Fruit fly (Drosophila melanogaster) whole organism, embryonic: ENCODE measurements around the gene CG13250.

Experiments used
- Abd-B ChIP-seq: fragments of 200-800 bp; sonication (Bioruptor generic); optimal IDR thresholded peaks from 2 replicates; lab custom pipeline; 2018; ENCODE audit warnings: missing biosample characterization, mild to moderate bottlenecking, missing genetic modification characterization, moderate library complexity
- Bgb ChIP-seq: fragments of 200-800 bp; sonication (Bioruptor generic); IDR thresholded peaks from 2 replicates; pipeline ENCODE4 v1.3.6; 2022; ENCODE audit warnings: missing biosample characterization, missing genetic modification characterization; ENCODE audit not compliant: partially characterized antibody
- BtbVII ChIP-seq: fragments of 200-800 bp; sonication (Bioruptor generic); optimal IDR thresholded peaks from 3 replicates; lab custom pipeline; 2017; ENCODE audit warnings: missing biosample characterization, mild to moderate bottlenecking, missing genetic modification characterization
- CG10321 ChIP-seq: fragments of 200-800 bp; sonication (Bioruptor generic); IDR thresholded peaks from 2 replicates; pipeline ENCODE4 v1.3.6; 2022; ENCODE audit warnings: missing biosample characterization, missing genetic modification characterization
- CG10959 ChIP-seq: fragments of 200-800 bp; sonication (Bioruptor generic); IDR thresholded peaks from 2 replicates; pipeline ENCODE4 v1.3.6; 2022; ENCODE audit warnings: missing biosample characterization, missing genetic modification characterization
- CG13296 ChIP-seq: fragments of 200-800 bp; sonication (Bioruptor generic); optimal IDR thresholded peaks from 3 replicates; lab custom pipeline; 2018; ENCODE audit warnings: missing biosample characterization, mild to moderate bottlenecking, missing genetic modification characterization
- CG14050 ChIP-seq: fragments of 200-800 bp; sonication (Bioruptor generic); IDR thresholded peaks from 3 replicates; pipeline ENCODE4 v1.3.6; 2022; ENCODE audit warnings: missing biosample characterization, missing genetic modification characterization
- CG15011 ChIP-seq: fragments of 200-800 bp; sonication (Bioruptor generic); optimal IDR thresholded peaks from 3 replicates; lab custom pipeline; 2018; ENCODE audit warnings: missing biosample characterization, mild to moderate bottlenecking, missing genetic modification characterization
- CG1647 ChIP-seq: fragments of 200-800 bp; sonication (Bioruptor generic); optimal IDR thresholded peaks from 3 replicates; lab custom pipeline; 2016; ENCODE audit warnings: missing biosample characterization, missing genetic modification characterization
- CG2712 ChIP-seq: fragments of 200-800 bp; optimal IDR thresholded peaks from 3 replicates; lab custom pipeline; 2019; ENCODE audit warnings: missing biosample characterization, mild to moderate bottlenecking, missing genetic modification characterization, moderate library complexity
- CG30403 ChIP-seq: fragments of 200-800 bp; sonication (Bioruptor generic); optimal IDR thresholded peaks from 3 replicates; lab custom pipeline; 2016; ENCODE audit warnings: missing biosample characterization, missing genetic modification characterization
- CG31441 ChIP-seq: fragments of 200-800 bp; sonication (Bioruptor generic); IDR thresholded peaks from 2 replicates; pipeline ENCODE4 v1.3.6; 2022; ENCODE audit warnings: missing biosample characterization, missing genetic modification characterization
- CG6254 ChIP-seq: fragments of 200-800 bp; sonication (Bioruptor generic); optimal IDR thresholded peaks from 3 replicates; lab custom pipeline; 2017; ENCODE audit warnings: mild to moderate bottlenecking, missing biosample characterization, missing genetic modification reagents, missing genetic modification characterization
- CG6654 ChIP-seq: fragments of 200-800 bp; sonication (Bioruptor generic); optimal IDR thresholded peaks from 2 replicates; lab custom pipeline; 2017; ENCODE audit warnings: missing biosample characterization, mild to moderate bottlenecking, missing genetic modification characterization
- CG7745 ChIP-seq: fragments of 200-800 bp; sonication (Bioruptor generic); optimal IDR thresholded peaks from 2 replicates; lab custom pipeline; 2018; ENCODE audit warnings: missing biosample characterization, mild to moderate bottlenecking, missing genetic modification characterization, moderate library complexity
- CG8359 ChIP-seq: fragments of 200-800 bp; sonication (Bioruptor generic); optimal IDR thresholded peaks from 2 replicates; lab custom pipeline; 2017; ENCODE audit warnings: missing biosample characterization, mild to moderate bottlenecking, missing genetic modification characterization, borderline replicate concordance
- CG8924 ChIP-seq: fragments of 200-800 bp; optimal IDR thresholded peaks from 3 replicates; lab custom pipeline; 2019; ENCODE audit warnings: missing biosample characterization, mild to moderate bottlenecking, missing genetic modification characterization, moderate library complexity
- CG9727 ChIP-seq: fragments of 200-800 bp; sonication (Bioruptor generic); optimal IDR thresholded peaks from 3 replicates; lab custom pipeline; 2017; ENCODE audit warnings: missing biosample characterization, mild to moderate bottlenecking, missing genetic modification characterization
- CTCF ChIP-seq: fragments of 200-800 bp; sonication (Bioruptor generic); optimal IDR thresholded peaks from 2 replicates; lab custom pipeline; 2017; ENCODE audit warnings: missing biosample characterization, mild to moderate bottlenecking, missing genetic modification characterization, moderate library complexity
- E2f1 ChIP-seq: fragments of 200-800 bp; sonication (Bioruptor generic); IDR thresholded peaks from 2 replicates; pipeline ENCODE4 v1.3.6; 2022; ENCODE audit warnings: missing biosample characterization, missing genetic modification characterization
- Gug ChIP-seq: fragments of 200-800 bp; sonication (Bioruptor generic); IDR thresholded peaks from 4 replicates; pipeline ENCODE4 v1.3.6; 2022; ENCODE audit warnings: missing biosample characterization, missing genetic modification characterization
- Hr3 ChIP-seq: fragments of 200-800 bp; sonication (Bioruptor generic); optimal IDR thresholded peaks from 3 replicates; lab custom pipeline; 2016; ENCODE audit warnings: missing biosample characterization, missing genetic modification characterization
- Lhr ChIP-seq: fragments of 200-800 bp; sonication (Bioruptor generic); optimal IDR thresholded peaks from 3 replicates; lab custom pipeline; 2017; ENCODE audit warnings: mild to moderate bottlenecking, missing biosample characterization, missing genetic modification reagents, missing genetic modification characterization
- MTF-1 ChIP-seq: fragments of 200-800 bp; sonication (Bioruptor generic); optimal IDR thresholded peaks from 2 replicates; lab custom pipeline; 2018; ENCODE audit warnings: missing biosample characterization, mild to moderate bottlenecking, missing genetic modification characterization, borderline replicate concordance
- NK7.1 ChIP-seq: fragments of 200-800 bp; sonication (Bioruptor generic); optimal IDR thresholded peaks from 3 replicates; lab custom pipeline; 2016; ENCODE audit warnings: missing biosample characterization, missing genetic modification characterization
- Pdp1 ChIP-seq, 2 experiments: fragments of 200-800 bp; sonication (Bioruptor generic); optimal IDR thresholded peaks; 3 replicates each; lab custom pipeline; 2016; ENCODE audit warnings: missing biosample characterization in 2 of 2, missing genetic modification characterization in 2 of 2, mild to moderate bottlenecking in 1 of 2, moderate library complexity in 1 of 2
- ase ChIP-seq: fragments of 200-800 bp; sonication (Bioruptor generic); IDR thresholded peaks from 3 replicates; pipeline ENCODE4 v1.3.6; 2022; ENCODE audit warnings: missing biosample characterization, missing genetic modification characterization
- bbx ChIP-seq: fragments of 200-800 bp; sonication (Bioruptor generic); IDR thresholded peaks from 2 replicates; pipeline ENCODE4 v1.3.6; 2022; ENCODE audit warnings: missing biosample characterization, missing genetic modification characterization; ENCODE audit not compliant: partially characterized antibody
- bowl ChIP-seq: fragments of 200-800 bp; sonication (Bioruptor generic); IDR thresholded peaks from 2 replicates; pipeline ENCODE4 v1.3.6; 2022; ENCODE audit warnings: missing biosample characterization, missing genetic modification characterization
- crc ChIP-seq: fragments of 200-800 bp; sonication (Bioruptor generic); optimal IDR thresholded peaks from 2 replicates; lab custom pipeline; 2016; ENCODE audit warnings: missing biosample characterization, missing genetic modification characterization
- dan ChIP-seq: fragments of 200-800 bp; sonication (Bioruptor generic); IDR thresholded peaks from 2 replicates; pipeline ENCODE4 v1.3.6; 2022; ENCODE audit warnings: missing biosample characterization, missing genetic modification characterization
- dmrt99B ChIP-seq: fragments of 200-800 bp; sonication (Bioruptor generic); optimal IDR thresholded peaks from 2 replicates; lab custom pipeline; 2018; ENCODE audit warnings: missing biosample characterization, mild to moderate bottlenecking, missing genetic modification characterization, moderate library complexity
- dpn ChIP-seq, 2 experiments: fragments of 200-800 bp; sonication (Bioruptor generic); optimal IDR thresholded peaks; 3 replicates each; lab custom pipeline; 2016; ENCODE audit warnings: missing biosample characterization in 2 of 2, missing genetic modification characterization in 2 of 2
- dysf ChIP-seq: fragments of 200-800 bp; sonication (Bioruptor generic); IDR thresholded peaks from 3 replicates; pipeline ENCODE4 v1.3.6; 2022; ENCODE audit warnings: missing biosample characterization, missing genetic modification characterization
- fd3F ChIP-seq: fragments of 200-800 bp; sonication (Bioruptor generic); optimal IDR thresholded peaks from 2 replicates; lab custom pipeline; 2018; ENCODE audit warnings: missing biosample characterization, mild to moderate bottlenecking, missing genetic modification characterization, moderate library complexity
- ftz-f1 ChIP-seq: fragments of 200-800 bp; sonication (Bioruptor generic); optimal IDR thresholded peaks from 2 replicates; lab custom pipeline; 2016; ENCODE audit warnings: missing biosample characterization, missing genetic modification characterization
- grn ChIP-seq: fragments of 200-800 bp; sonication (Bioruptor generic); optimal IDR thresholded peaks from 3 replicates; lab custom pipeline; 2017; ENCODE audit warnings: missing biosample characterization, missing genetic modification characterization
- gsb-n ChIP-seq: fragments of 200-800 bp; sonication (Bioruptor generic); optimal IDR thresholded peaks from 3 replicates; lab custom pipeline; 2018; ENCODE audit warnings: missing biosample characterization, mild to moderate bottlenecking, missing genetic modification characterization
- lab ChIP-seq: fragments of 200-800 bp; sonication (Bioruptor generic); optimal IDR thresholded peaks from 3 replicates; lab custom pipeline; 2017; ENCODE audit warnings: missing biosample characterization, missing genetic modification characterization, mild to moderate bottlenecking, moderate library complexity, missing genetic modification reagents
- lola ChIP-seq, 3 experiments: fragments of >200 bp in 2 of 3; fragments of 200-800 bp in 1 of 3; sonication (Bioruptor generic) in 1 of 3; optimal IDR thresholded peaks; 2 replicates each; lab custom pipeline; 2017 to 2019; ENCODE audit warnings: missing biosample characterization in 3 of 3, missing genetic modification characterization in 3 of 3, mild to moderate bottlenecking in 1 of 3, moderate library complexity in 1 of 3
- oc ChIP-seq: fragments of 200-800 bp; sonication (Bioruptor generic); optimal IDR thresholded peaks from 2 replicates; lab custom pipeline; 2018; ENCODE audit warnings: missing biosample characterization, mild to moderate bottlenecking, missing genetic modification characterization, moderate library complexity
- peb ChIP-seq: fragments of 200-800 bp; sonication (Bioruptor generic); IDR thresholded peaks from 2 replicates; pipeline ENCODE4 v1.3.6; 2022; ENCODE audit warnings: missing biosample characterization, missing genetic modification characterization
- prd ChIP-seq, 3 experiments: fragments of >200 bp in 2 of 3; fragments of 200-800 bp in 1 of 3; sonication (Bioruptor generic) in 1 of 3; optimal IDR thresholded peaks in 2 of 3; IDR thresholded peaks in 1 of 3; 2 replicates in 2 of 3; 3 replicates in 1 of 3; pipeline versions ENCODE4 v1.3.6 to Lab custom; 2017 to 2022; ENCODE audit warnings: missing biosample characterization in 1 of 3, missing genetic modification characterization in 1 of 3
- so ChIP-seq: fragments of 200-800 bp; sonication (Bioruptor generic); IDR thresholded peaks from 3 replicates; pipeline ENCODE4 v1.3.6; 2022; ENCODE audit warnings: missing biosample characterization, missing genetic modification characterization
- tin ChIP-seq: fragments of 200-800 bp; sonication (Bioruptor generic); optimal IDR thresholded peaks from 3 replicates; lab custom pipeline; 2016; ENCODE audit warnings: missing biosample characterization, missing genetic modification characterization
- trh ChIP-seq: fragments of 200-800 bp; sonication (Bioruptor generic); optimal IDR thresholded peaks from 2 replicates; lab custom pipeline; 2016; ENCODE audit warnings: missing biosample characterization, missing genetic modification characterization
- wek ChIP-seq: fragments of 200-800 bp; sonication (Bioruptor generic); optimal IDR thresholded peaks from 3 replicates; lab custom pipeline; 2018; ENCODE audit warnings: missing biosample characterization, mild to moderate bottlenecking, missing genetic modification characterization, moderate library complexity
- zf30C ChIP-seq: fragments of 200-800 bp; sonication (Bioruptor generic); optimal IDR thresholded peaks from 3 replicates; lab custom pipeline; 2018; ENCODE audit warnings: missing biosample characterization, mild to moderate bottlenecking, missing genetic modification characterization

Gene CG13250

dm6 chr3L:20516519-20517178 lies 16.9 kb upstream of the CG13250 start (continued):
- TF ChIP-seq lab (GFP tag; lab: Kevin White, UChicago) (peak; percentile 31), Bgb (GFP tag; lab: Robert Waterston, UW) (peak; percentile 68), oc (tag; lab: Kevin White, UChicago) (no peak), CG7745 (tag; lab: Kevin White, UChicago) (peak; percentile 53), crc (no peak), CG9727 (GFP tag; lab: Kevin White, UChicago) (no peak), ftz-f1 (GFP tag; lab: Kevin White, UChicago) (no peak), so (GFP tag; lab: Robert Waterston, UW) (0 out of 3 replicates have a peak, but pooled peaks have one; percentile 6), CG31441 (GFP tag; lab: Robert Waterston, UW) (peak; percentile 74), Pdp1 (GFP tag; optimal IDR thresholded peaks at IDR 0.05; lab: Kevin White, UChicago) (peak in 1 of 2 experiments; percentile 14), bbx (GFP tag; lab: Robert Waterston, UW) (0 out of 2 replicates have a peak, but pooled peaks have one; percentile 18), CG8924 (tag; lab: Kevin White, UChicago) (peak; percentile 61), CG10321 (GFP tag; lab: Robert Waterston, UW) (0 out of 2 replicates have a peak, but pooled peaks have one; percentile 10), wek (GFP tag; lab: Kevin White, UChicago) (no peak), zf30C (peak; percentile 45), CG14050 (0 out of 3 replicates have a peak, but pooled peaks have one; percentile 20), trh (GFP tag; lab: Kevin White, UChicago) (no peak), ase (GFP tag; lab: Robert Waterston, UW) (no peak), gsb-n (tag; lab: Kevin White, UChicago) (peak; percentile 38), tin (GFP tag; lab: Kevin White, UChicago) (peak; percentile 6), dmrt99B (tag; lab: Kevin White, UChicago) (peak; percentile 41), Gug (GFP tag; lab: Robert Waterston, UW) (no peak), Lhr (no peak), CG15011 (GFP tag; lab: Kevin White, UChicago) (peak; percentile 35), peb (no peak), CG6254 (GFP tag; lab: Kevin White, UChicago) (peak; percentile 30), CG13296 (GFP tag; lab: Kevin White, UChicago) (peak; percentile 20), fd3F (GFP tag; lab: Kevin White, UChicago) (peak; percentile 1), Hr3 (no peak), CG8359 (GFP tag; lab: Kevin White, UChicago) (peak; percentile 38), CTCF (GFP tag; lab: Kevin White, UChicago) (no peak), dan (GFP tag; lab: Robert Waterston, UW) (no peak), CG6654 (peak; percentile 99), dpn (GFP tag; optimal IDR thresholded peaks at IDR 0.05; lab: Kevin White, UChicago) (peak in 1 of 2 experiments; percentile 12), Abd-B (GFP tag; lab: Kevin White, UChicago) (peak; percentile 22), CG2712 (tag; lab: Kevin White, UChicago) (peak; percentile 67), NK7.1 (GFP tag; lab: Kevin White, UChicago) (no peak), E2f1 (GFP tag; lab: Robert Waterston, UW) (peak; percentile 32; the same call in 1 of the 2 replicates), MTF-1 (GFP tag; lab: Kevin White, UChicago) (no peak), dysf (GFP tag; lab: Robert Waterston, UW) (peak; percentile 65; the same call in 2 of the 3 replicates), BtbVII (GFP tag; lab: Kevin White, UChicago) (peak; percentile 31), bowl (no peak), grn (GFP tag; lab: Kevin White, UChicago) (peak; percentile 69), CG30403 (GFP tag; lab: Kevin White, UChicago) (peak; percentile 47), prd (optimal IDR thresholded peaks at IDR 0.05; lab: Kevin White, UChicago) (no peak), prd (GFP tag; IDR thresholded peaks at IDR 0.05; lab: Robert Waterston, UW) (peak; percentile 67), CG10959 (GFP tag; lab: Robert Waterston, UW) (peak; percentile 10; the same call in 1 of the 2 replicates), lola (GFP tag; optimal IDR thresholded peaks at IDR 0.05; lab: Kevin White, UChicago) (peak in 1 of 3 experiments; percentile 46), CG1647 (GFP tag; lab: Kevin White, UChicago) (no peak)
